Worm (Caenorhabditis elegans) whole organism, young adult: Measurements from ENCODE around the gene oma-2.

ENCODE experiments used
- B0261.1 ChIP-seq: sonication (generic microtip); optimal IDR thresholded peaks from 2 replicates; lab custom pipeline; 2016; ENCODE audit warnings: mild to moderate bottlenecking, missing genetic modification characterization, moderate library complexity, missing compliant biosample characterization
- F10E7.11 ChIP-seq: sonication (generic microtip); optimal IDR thresholded peaks from 2 replicates; lab custom pipeline; 2017; ENCODE audit warnings: mild to moderate bottlenecking, missing genetic modification characterization, moderate library complexity, missing compliant biosample characterization
- F22D6.2 ChIP-seq: sonication (generic microtip); optimal IDR thresholded peaks from 2 replicates; lab custom pipeline; 2016; ENCODE audit warnings: mild to moderate bottlenecking, missing genetic modification characterization, missing compliant biosample characterization
- F33H1.4 ChIP-seq: fragments of 200-800 bp; sonication (Bioruptor generic); IDR thresholded peaks from 2 replicates; pipeline ENCODE4 v1.3.6; 2022; ENCODE audit warnings: missing genetic modification reagents, missing genetic modification characterization, missing compliant biosample characterization
- F39B2.1 ChIP-seq: fragments of 200-800 bp; sonication (Bioruptor generic); IDR thresholded peaks from 2 replicates; pipeline ENCODE4 v1.3.6; 2022; ENCODE audit warnings: missing genetic modification reagents, missing genetic modification characterization, missing compliant biosample characterization
- F49E8.2 ChIP-seq: sonication (generic microtip); optimal IDR thresholded peaks from 3 replicates; lab custom pipeline; 2017; ENCODE audit warnings: missing genetic modification characterization, mild to moderate bottlenecking, missing compliant biosample characterization, antibody characterized with exemption, moderate library complexity; ENCODE audit not compliant: insufficient read depth
- K11D2.4 ChIP-seq: fragments of 200-800 bp; sonication (Bioruptor generic); IDR thresholded peaks from 2 replicates; pipeline ENCODE4 v1.3.6; 2022; ENCODE audit warnings: missing genetic modification reagents, missing genetic modification characterization, missing compliant biosample characterization
- T26A5.8 ChIP-seq: sonication (generic microtip); optimal IDR thresholded peaks from 2 replicates; lab custom pipeline; 2016; ENCODE audit warnings: missing genetic modification characterization, missing compliant biosample characterization
- Y79H2A.3 ChIP-seq: fragments of 200-800 bp; sonication (Bioruptor generic); conservative IDR thresholded peaks from 2 replicates; pipeline ENCODE4 v1.3.6; 2022; ENCODE audit warnings: missing genetic modification reagents, missing genetic modification characterization, missing compliant biosample characterization
- ama-1 ChIP-seq, 3 experiments: fragments of 150-350 bp in 1 of 3; sonication (generic microtip) in 2 of 3; optimal IDR thresholded peaks; 2 replicates each; lab custom pipeline; 2014 to 2018; ENCODE audit warnings: missing biosample characterization in 2 of 3, missing genetic modification characterization in 2 of 3, missing genetic modification reagents in 2 of 3
- athp-1 ChIP-seq: sonication (generic microtip); optimal IDR thresholded peaks from 2 replicates; lab custom pipeline; 2017; ENCODE audit warnings: mild to moderate bottlenecking, missing genetic modification characterization, missing compliant biosample characterization
- cebp-2 ChIP-seq: fragments of 200-800 bp; sonication (Bioruptor generic); IDR thresholded peaks from 2 replicates; pipeline ENCODE4 v1.3.6; 2022; ENCODE audit warnings: missing genetic modification characterization, missing compliant biosample characterization
- ceh-91 ChIP-seq: fragments of 200-800 bp; sonication (Bioruptor generic); IDR thresholded peaks from 2 replicates; pipeline ENCODE4 v1.3.6; 2022; ENCODE audit warnings: missing genetic modification reagents, missing genetic modification characterization, missing compliant biosample characterization
- dpl-1 ChIP-seq: fragments of 150-350 bp; optimal IDR thresholded peaks from 2 replicates; lab custom pipeline; 2014; ENCODE audit warnings: missing biosample characterization, missing genetic modification reagents, missing genetic modification characterization
- egrh-3 ChIP-seq: fragments of 200-800 bp; sonication (Bioruptor generic); IDR thresholded peaks from 2 replicates; pipeline ENCODE4 v1.3.6; 2022; ENCODE audit warnings: missing genetic modification reagents, missing genetic modification characterization, missing compliant biosample characterization
- gei-17 ChIP-seq: fragments of 200-800 bp; sonication (Bioruptor generic); optimal IDR thresholded peaks from 2 replicates; lab custom pipeline; 2018; ENCODE audit warnings: mild to moderate bottlenecking, missing genetic modification characterization, missing compliant biosample characterization
- hlh-26 ChIP-seq: fragments of 200-800 bp; sonication (Bioruptor generic); conservative IDR thresholded peaks from 2 replicates; pipeline ENCODE4 v1.3.6; 2022; ENCODE audit warnings: missing genetic modification reagents, missing genetic modification characterization, missing compliant biosample characterization
- hrde-1 ChIP-seq: sonication (generic microtip); optimal IDR thresholded peaks from 2 replicates; lab custom pipeline; 2016; ENCODE audit warnings: missing genetic modification characterization, mild to moderate bottlenecking, missing compliant biosample characterization, moderate library complexity, missing genotype, missing genetic modification reagents, borderline replicate concordance
- lin-40 ChIP-seq: sonication (generic microtip); optimal IDR thresholded peaks from 2 replicates; lab custom pipeline; 2016; ENCODE audit warnings: missing genetic modification characterization, mild to moderate bottlenecking, missing compliant biosample characterization, missing genotype, missing genetic modification reagents
- lsl-1 ChIP-seq: fragments of 200-800 bp; sonication (Bioruptor generic); optimal IDR thresholded peaks from 2 replicates; lab custom pipeline; 2018; ENCODE audit warnings: mild to moderate bottlenecking, missing genetic modification characterization, moderate library complexity, missing compliant biosample characterization
- nfya-1 ChIP-seq: sonication (generic microtip); optimal IDR thresholded peaks from 2 replicates; lab custom pipeline; 2017; ENCODE audit warnings: antibody characterized with exemption, missing compliant biosample characterization, missing genetic modification characterization, borderline replicate concordance; ENCODE audit not compliant: insufficient read depth
- nhr-120 ChIP-seq: fragments of 200-800 bp; sonication (Bioruptor generic); IDR thresholded peaks from 2 replicates; pipeline ENCODE4 v1.3.6; 2022; ENCODE audit warnings: missing genetic modification characterization, missing compliant biosample characterization
- rec-8 ChIP-seq, 2 experiments: sonication (generic microtip); optimal IDR thresholded peaks; 2 replicates each; lab custom pipeline; 2016; ENCODE audit warnings: mild to moderate bottlenecking in 2 of 2, missing genetic modification characterization in 2 of 2, missing genetic modification reagents in 2 of 2, missing genotype in 2 of 2, missing biosample characterization in 1 of 2, missing compliant biosample characterization in 1 of 2, moderate library complexity in 1 of 2
- sdz-38 ChIP-seq: sonication (generic microtip); optimal IDR thresholded peaks from 2 replicates; lab custom pipeline; 2016; ENCODE audit warnings: missing genotype, missing genetic modification characterization, missing compliant biosample characterization
- tlf-1 ChIP-seq: fragments of 200-800 bp; sonication (Bioruptor generic); optimal IDR thresholded peaks from 2 replicates; lab custom pipeline; 2018; ENCODE audit warnings: mild to moderate bottlenecking, missing genetic modification characterization, missing compliant biosample characterization
- unc-130 ChIP-seq: sonication (generic microtip); optimal IDR thresholded peaks from 2 replicates; lab custom pipeline; 2016; ENCODE audit warnings: missing genetic modification reagents, missing genetic modification characterization, missing compliant biosample characterization
- unc-62 ChIP-seq: fragments of 150-350 bp; optimal IDR thresholded peaks from 2 replicates; lab custom pipeline; 2014; ENCODE audit warnings: missing biosample characterization, missing genetic modification reagents, missing genetic modification characterization
- zfh-2 ChIP-seq: fragments of 200-800 bp; sonication (Bioruptor generic); conservative IDR thresholded peaks from 2 replicates; pipeline ENCODE4 v1.3.6; 2022; ENCODE audit warnings: missing genetic modification reagents, missing genetic modification characterization, missing compliant biosample characterization
- ztf-18 ChIP-seq: sonication (generic microtip); optimal IDR thresholded peaks from 2 replicates; lab custom pipeline; 2016; ENCODE audit warnings: missing genotype, mild to moderate bottlenecking, missing genetic modification characterization, missing compliant biosample characterization
- ztf-22 ChIP-seq: fragments of 200-800 bp; sonication (Bioruptor generic); optimal IDR thresholded peaks from 2 replicates; lab custom pipeline; 2018; ENCODE audit warnings: mild to moderate bottlenecking, missing genetic modification characterization, moderate library complexity, missing compliant biosample characterization

The oma-2 gene

DNA sequence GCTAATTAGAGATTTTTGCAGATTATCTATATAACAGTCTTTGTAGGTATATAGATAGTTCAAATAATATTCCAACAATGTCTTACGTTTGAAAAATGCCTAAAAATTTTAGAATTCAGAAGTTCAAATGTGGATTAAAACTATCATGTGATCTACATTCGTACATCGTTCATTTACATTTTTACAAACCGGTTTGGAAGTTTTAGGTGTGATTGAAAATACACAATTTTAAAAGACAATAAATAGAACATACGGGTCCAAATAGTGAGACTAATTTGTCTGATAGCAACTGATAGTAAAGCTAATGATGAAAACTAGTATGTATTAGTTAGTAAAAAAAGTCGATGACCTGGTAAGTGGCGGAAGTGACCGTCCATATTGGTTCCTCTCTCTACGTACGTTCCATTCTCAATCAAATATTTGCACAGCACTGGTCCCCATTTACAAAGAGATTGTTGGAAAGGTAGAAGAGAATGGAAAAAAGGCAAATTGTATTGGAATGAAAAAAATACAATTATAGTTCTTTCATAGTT is 12.2 kb downstream of the oma-2 start:
- TF ChIP-seq ztf-18 (tag; lab: Kevin White, UChicago): no peak
- no peak for TF ChIP-seq egrh-3 (GFP tag; lab: Robert Waterston, UW)
- no peak for TF ChIP-seq F22D6.2
- no peak for TF ChIP-seq unc-62 (GFP tag; lab: Kevin White, UChicago)

DNA sequence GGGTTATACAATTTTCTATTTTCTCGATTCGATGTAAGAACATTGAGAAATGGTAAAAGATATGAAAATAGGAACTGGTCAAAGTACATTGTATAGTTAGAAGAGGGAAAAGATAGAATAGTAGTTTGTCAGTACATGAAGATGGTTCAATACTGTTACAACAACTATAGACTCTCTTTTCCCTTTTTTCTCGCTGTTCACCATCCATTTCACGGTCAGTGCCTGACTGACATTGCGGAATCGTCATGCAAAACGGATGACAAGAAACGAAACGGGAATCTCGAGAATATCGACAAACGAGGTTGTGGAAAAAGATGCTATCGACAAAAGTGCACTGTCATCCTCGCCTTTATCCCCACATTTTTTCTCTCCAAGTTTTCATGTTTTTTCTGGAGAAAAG is 14.4 kb downstream of the oma-2 start:
- no peak for TF ChIP-seq ama-1 (optimal IDR thresholded peaks at IDR 0.05; lab: Kevin White, UChicago)
- TF ChIP-seq ama-1 (GFP tag; optimal IDR thresholded peaks at IDR 0.05; lab: Kevin White, UChicago): no peak
- TF ChIP-seq sdz-38: no peak
- no peak for TF ChIP-seq hrde-1 (tag; lab: Kevin White, UChicago)
- no peak for TF ChIP-seq Y79H2A.3 (GFP tag; lab: Robert Waterston, UW)
- no peak for TF ChIP-seq K11D2.4 (GFP tag; lab: Robert Waterston, UW)
- TF ChIP-seq athp-1 (tag; lab: Kevin White, UChicago): no peak
- no peak for TF ChIP-seq T26A5.8 (tag; lab: Kevin White, UChicago)
- TF ChIP-seq unc-130 (GFP tag; lab: Kevin White, UChicago): no peak
- TF ChIP-seq rec-8 (tag; optimal IDR thresholded peaks at IDR 0.05; lab: Kevin White, UChicago): no peak
- no peak for TF ChIP-seq lsl-1
- TF ChIP-seq, all 124 proteins: peak for 0

DNA sequence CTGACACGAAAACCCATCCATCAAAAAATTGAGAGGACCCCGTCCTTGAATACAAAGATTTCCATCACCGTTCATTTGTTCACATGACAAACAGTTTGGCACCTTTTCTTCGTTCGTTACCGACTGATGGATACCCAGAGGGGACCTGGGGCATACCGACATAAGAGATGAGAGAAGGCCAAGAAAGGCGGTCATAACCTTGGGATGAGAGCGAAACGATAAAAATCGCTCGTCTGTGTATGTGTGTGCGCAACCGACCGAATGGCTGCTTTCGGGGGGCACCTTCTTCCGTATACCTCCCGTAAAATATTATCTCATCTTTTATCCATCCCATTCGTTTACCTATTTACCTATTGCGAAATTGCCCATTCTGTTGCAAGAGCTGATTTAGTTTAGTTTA is 15.7 kb downstream of the oma-2 start:
- TF ChIP-seq hlh-26 (GFP tag; lab: Robert Waterston, UW): no peak
- TF ChIP-seq F39B2.1: no peak
- no peak for TF ChIP-seq F33H1.4
- no peak for TF ChIP-seq dpl-1 (GFP tag; lab: Kevin White, UChicago)
- no peak for TF ChIP-seq nhr-120 (GFP tag; lab: Robert Waterston, UW)
- no peak for TF ChIP-seq T26A5.8 (tag; lab: Kevin White, UChicago)

DNA sequence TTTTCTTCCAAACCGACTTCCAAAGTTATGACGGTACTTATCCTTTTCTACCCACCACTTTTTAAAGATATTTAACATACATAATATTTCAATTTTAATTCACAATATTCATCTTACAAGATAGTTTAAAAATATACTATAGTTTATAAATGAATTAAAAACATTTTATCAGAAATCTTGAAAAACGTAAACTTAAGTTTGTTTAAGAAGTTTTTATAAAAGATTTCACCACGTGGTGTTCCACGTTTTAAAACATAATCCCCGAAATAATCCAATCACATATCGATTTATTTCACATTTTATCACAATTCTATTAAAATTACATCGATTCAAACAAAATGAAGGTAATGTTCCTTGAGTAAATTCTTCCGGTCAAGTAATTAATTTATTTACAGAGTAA is 17.5 kb downstream of the oma-2 start, which contains the start of gene ZC513.3:
ZC513.3 (plus strand) TSS at position 301 of the 400 bp plus-strand sequence.
- no peak for TF ChIP-seq ceh-91 (GFP tag; lab: Robert Waterston, UW)
- TF ChIP-seq nfya-1: no peak
- no peak for TF ChIP-seq F10E7.11
- TF ChIP-seq gei-17: no peak
- TF ChIP-seq B0261.1 (tag; lab: Kevin White, UChicago): no peak
- no peak for TF ChIP-seq K11D2.4 (GFP tag; lab: Robert Waterston, UW)
- TF ChIP-seq tlf-1 (GFP tag; lab: Kevin White, UChicago): no peak
- no peak for TF ChIP-seq nhr-120 (GFP tag; lab: Robert Waterston, UW)
- no peak for TF ChIP-seq lin-40 (tag; lab: Kevin White, UChicago)
- TF ChIP-seq ztf-22: no peak
- no peak for TF ChIP-seq sdz-38
- TF ChIP-seq, all 124 proteins: peak for 0

DNA sequence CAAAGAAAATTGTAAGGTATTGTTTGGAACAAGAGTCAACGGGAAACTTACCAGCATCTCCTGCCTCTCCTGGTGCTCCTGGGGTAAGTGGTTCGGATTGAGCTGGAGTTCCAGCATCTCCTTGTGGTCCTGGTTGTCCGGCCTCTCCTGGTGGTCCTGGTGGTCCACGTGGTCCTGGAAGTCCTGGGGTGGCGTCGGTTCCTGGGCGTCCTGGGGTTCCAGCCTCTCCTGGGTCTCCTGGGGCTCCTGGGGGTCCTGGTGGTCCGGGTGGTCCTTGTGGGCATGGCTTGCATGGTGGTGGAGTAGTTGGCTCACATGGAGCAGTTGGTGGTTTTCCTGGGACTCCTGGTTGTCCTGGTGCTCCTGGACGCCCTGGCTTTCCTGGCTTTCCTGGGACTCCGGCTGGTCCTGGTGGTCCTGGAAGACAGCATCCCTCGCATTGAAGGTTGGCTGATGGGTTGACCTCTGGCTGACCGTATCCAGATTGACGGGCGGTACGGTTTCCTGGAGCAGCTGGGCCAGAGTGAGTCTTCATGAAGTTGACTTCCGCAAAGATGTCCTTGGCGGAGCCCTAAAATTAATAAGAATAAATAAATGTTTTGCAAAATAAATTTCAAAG is 20.9 kb downstream of the oma-2 start:
- TF ChIP-seq zfh-2 (GFP tag; lab: Robert Waterston, UW): peak; percentile 83
- TF ChIP-seq cebp-2 (GFP tag; lab: Robert Waterston, UW): 0 out of 2 replicates have a peak, but pooled peaks have one; percentile 12
- TF ChIP-seq F49E8.2 (tag; lab: Kevin White, UChicago): no peak
- TF ChIP-seq egrh-3 (GFP tag; lab: Robert Waterston, UW): peak; percentile 90; the same call in 1 of the 2 replicates
